Worm (Caenorhabditis elegans) whole organism, early embryonic: Measurements from ENCODE around the gene F47G3.1.

Source experiments
- ama-1 ChIP-seq: fragments of 150-350 bp; optimal IDR thresholded peaks from 2 replicates; lab custom pipeline; 2014
- ceh-13 ChIP-seq: fragments of 200-800 bp; sonication (Bioruptor generic); optimal IDR thresholded peaks from 2 replicates; lab custom pipeline; 2018; ENCODE audit warnings: mild to moderate bottlenecking, missing genetic modification characterization, missing compliant biosample characterization
- hmg-4 ChIP-seq: fragments of 200-800 bp; sonication (Bioruptor generic); optimal IDR thresholded peaks from 2 replicates; lab custom pipeline; 2018; ENCODE audit warnings: mild to moderate bottlenecking, missing genetic modification characterization, missing compliant biosample characterization
- hnd-1 ChIP-seq: sonication (generic microtip); optimal IDR thresholded peaks from 2 replicates; lab custom pipeline; 2016; ENCODE audit warnings: missing genetic modification characterization, missing compliant biosample characterization
- pes-1 ChIP-seq: fragments of 200-800 bp; sonication (Bioruptor generic); IDR thresholded peaks from 2 replicates; pipeline ENCODE4 v1.3.6; 2022; ENCODE audit warnings: missing genetic modification reagents, missing genetic modification characterization, missing compliant biosample characterization
- scrt-1 ChIP-seq: fragments of 200-800 bp; sonication (Bioruptor generic); IDR thresholded peaks from 2 replicates; pipeline ENCODE4 v1.3.6; 2022; ENCODE audit warnings: missing genetic modification characterization, missing compliant biosample characterization
- sea-1 ChIP-seq: fragments of 200-800 bp; sonication (Bioruptor generic); conservative IDR thresholded peaks from 2 replicates; pipeline ENCODE4 v1.3.6; 2022; ENCODE audit warnings: missing genetic modification characterization, missing compliant biosample characterization
- tbx-11 ChIP-seq: fragments of 200-800 bp; sonication (Bioruptor generic); IDR thresholded peaks from 2 replicates; pipeline ENCODE4 v1.3.6; 2022; ENCODE audit warnings: missing genetic modification characterization, missing compliant biosample characterization

DNA sequence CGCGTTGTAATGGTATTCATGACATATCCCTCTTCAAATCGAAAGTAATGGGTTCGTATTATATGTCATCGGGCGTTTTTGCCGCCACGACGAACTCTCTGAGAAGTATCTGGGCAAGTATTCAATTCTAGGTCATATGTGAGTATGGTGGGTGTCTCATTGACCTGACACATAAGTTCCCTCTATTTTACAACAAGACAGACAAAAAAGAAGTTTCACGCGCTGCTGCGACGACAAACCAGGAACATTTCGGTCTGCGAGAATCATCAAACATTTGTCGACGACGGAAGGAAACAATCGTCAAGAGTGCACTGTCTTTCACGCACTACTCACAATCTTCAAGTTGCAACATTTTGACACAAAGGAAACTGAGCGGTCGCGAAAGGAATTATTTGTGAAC is 39.7 kb downstream of the F47G3.1 start:
- TF ChIP-seq tbx-11 (GFP tag; lab: Robert Waterston, UW) (no peak), hmg-4 (GFP tag; lab: Kevin White, UChicago) (no peak), ama-1 (lab: Kevin White, UChicago) (no peak), sea-1 (no peak), ceh-13 (GFP tag; lab: Kevin White, UChicago) (no peak), pes-1 (no peak), hnd-1 (tag; lab: Kevin White, UChicago) (no peak), scrt-1 (no peak)
